Worm (Caenorhabditis elegans): Measurements from ENCODE around the gene K02F6.6.

K02F6.6 gene

DNA sequence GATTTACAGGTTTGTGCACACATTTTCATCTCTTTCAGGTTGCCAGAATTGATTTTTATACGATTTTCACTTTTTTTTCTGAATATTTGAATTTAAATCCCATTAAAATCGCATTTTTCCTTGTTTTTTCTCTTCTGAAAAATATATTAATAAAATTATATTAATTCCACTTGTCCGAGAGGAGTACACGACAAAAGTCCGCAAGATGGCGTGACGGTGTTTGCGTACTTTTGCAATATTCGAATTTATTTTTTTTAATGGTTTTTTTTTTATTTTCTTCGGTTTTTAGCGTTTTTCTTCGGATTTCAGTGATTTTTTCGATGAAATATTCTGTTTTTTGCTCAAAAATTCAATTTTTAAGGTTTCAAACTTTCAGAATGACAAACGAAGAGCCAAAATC, 34.3 kb downstream of the K02F6.6 start, which contains the start of gene usp-39 (continued):
- TF ChIP-seq ceh-82 (tag; optimal IDR thresholded peaks at IDR 0.05): peak; percentile 45
- peak; percentile 88 for TF ChIP-seq nhr-23 (tag; optimal IDR thresholded peaks at IDR 0.05)
- TF ChIP-seq nhr-12 (tag; optimal IDR thresholded peaks at IDR 0.05): no peak

- TF ChIP-seq nhr-28 (tag; optimal IDR thresholded peaks at IDR 0.05) (peak; percentile 14), nhr-12 (tag; optimal IDR thresholded peaks at IDR 0.05) (peak; percentile 32), mdl-1 (tag; optimal IDR thresholded peaks at IDR 0.05) (peak; percentile 8), nhr-67 (tag; optimal IDR thresholded peaks at IDR 0.05) (peak; percentile 34)
Observed at ce11 chrII:2570384-2570964, 39.9 kb downstream of the K02F6.6 start.

DNA sequence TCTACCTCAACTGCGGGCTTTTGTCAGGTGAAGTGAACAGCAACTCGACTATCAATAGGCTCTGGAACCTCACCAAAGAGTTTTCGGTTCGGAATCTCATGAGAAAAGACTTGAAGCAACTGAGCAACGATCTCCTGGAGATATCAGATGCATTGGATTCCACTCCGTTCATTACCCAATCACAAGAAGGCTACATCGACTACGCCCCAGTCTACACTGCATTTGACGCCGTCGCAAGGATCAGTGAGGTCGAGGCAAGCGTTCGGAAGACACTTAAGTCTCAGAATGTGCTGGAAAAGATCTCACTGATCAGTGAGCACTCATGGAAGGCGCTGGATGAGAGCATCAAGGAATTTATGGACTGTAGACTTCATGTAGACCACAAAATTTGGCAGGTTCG, 47.6 kb downstream of the K02F6.6 start:
- TF ChIP-seq elt-1 (tag; optimal IDR thresholded peaks at IDR 0.05) (no peak), nhr-43 (tag; optimal IDR thresholded peaks at IDR 0.05; ENCODE audit: poor library complexity, severe bottlenecking) (no peak), nhr-237 (tag; optimal IDR thresholded peaks at IDR 0.05) (no peak), egl-5 (tag; optimal IDR thresholded peaks at IDR 0.05) (no peak), mdl-1 (tag; optimal IDR thresholded peaks at IDR 0.05) (no peak), ceh-9 (tag; optimal IDR thresholded peaks at IDR 0.05) (no peak), ztf-11 (tag; optimal IDR thresholded peaks at IDR 0.05) (no peak), ceh-28 (tag; optimal IDR thresholded peaks at IDR 0.05) (no peak), pha-4 (tag; optimal IDR thresholded peaks at IDR 0.05) (no peak), nfya-1 (tag; optimal IDR thresholded peaks at IDR 0.05; ENCODE audit: insufficient read depth) (no peak), ama-1 (optimal IDR thresholded peaks at IDR 0.05) (no peak), skn-1 (tag; optimal IDR thresholded peaks at IDR 0.05) (no peak), aly-2 (tag; optimal IDR thresholded peaks at IDR 0.05) (no peak), pqm-1 (tag; optimal IDR thresholded peaks at IDR 0.05) (no peak), nhr-11 (tag; optimal IDR thresholded peaks at IDR 0.05) (no peak)
